Worm (Caenorhabditis elegans) whole organism, mixed stage, embryonic: Measurements from ENCODE around the gene T15B7.8.

ENCODE experiments used
- M03D4.4 ChIP-seq: sonication (generic microtip); optimal IDR thresholded peaks from 2 replicates; lab custom pipeline; 2017; ENCODE audit warnings: mild to moderate bottlenecking, missing genetic modification characterization, missing compliant biosample characterization
- bed-3 ChIP-seq: fragments of 200-800 bp; sonication (Bioruptor generic); optimal IDR thresholded peaks from 3 replicates; lab custom pipeline; 2018; ENCODE audit warnings: mild to moderate bottlenecking, missing genetic modification characterization, moderate library complexity, missing compliant biosample characterization
- blmp-1 ChIP-seq: fragments of 150-350 bp; optimal IDR thresholded peaks from 2 replicates; lab custom pipeline; 2014; ENCODE audit warnings: missing biosample characterization, missing genetic modification characterization
- ceh-39 ChIP-seq: fragments of 150-350 bp; optimal IDR thresholded peaks from 2 replicates; lab custom pipeline; 2014; ENCODE audit warnings: missing biosample characterization, missing genetic modification characterization
- ceh-43 ChIP-seq: fragments of 200-800 bp; sonication (Bioruptor generic); optimal IDR thresholded peaks from 2 replicates; lab custom pipeline; 2018; ENCODE audit warnings: mild to moderate bottlenecking, missing genetic modification characterization, moderate library complexity, missing compliant biosample characterization
- ceh-83 ChIP-seq: fragments of 200-800 bp; sonication (Bioruptor generic); optimal IDR thresholded peaks from 2 replicates; lab custom pipeline; 2018; ENCODE audit warnings: mild to moderate bottlenecking, missing genetic modification characterization, missing compliant biosample characterization
- ces-1 ChIP-seq: fragments of 150-350 bp; optimal IDR thresholded peaks from 2 replicates; lab custom pipeline; 2014; ENCODE audit warnings: missing biosample characterization, missing genetic modification reagents, missing genetic modification characterization
- cnd-1 ChIP-seq: fragments of 200-800 bp; sonication (Bioruptor generic); optimal IDR thresholded peaks from 2 replicates; lab custom pipeline; 2018; ENCODE audit warnings: mild to moderate bottlenecking, missing genetic modification characterization, missing compliant biosample characterization
- drap-1 ChIP-seq: fragments of 200-800 bp; sonication (Bioruptor generic); optimal IDR thresholded peaks from 3 replicates; lab custom pipeline; 2018; ENCODE audit warnings: mild to moderate bottlenecking, missing genetic modification characterization, missing compliant biosample characterization
- elt-1 ChIP-seq: sonication (generic microtip); optimal IDR thresholded peaks from 2 replicates; lab custom pipeline; 2017; ENCODE audit warnings: missing genetic modification characterization, mild to moderate bottlenecking, missing compliant biosample characterization, antibody characterized with exemption, moderate library complexity, borderline replicate concordance; ENCODE audit not compliant: insufficient read depth
- elt-3 ChIP-seq: fragments of 150-350 bp; optimal IDR thresholded peaks from 2 replicates; lab custom pipeline; 2014; ENCODE audit warnings: missing biosample characterization, missing genetic modification characterization
- flh-1 ChIP-seq: fragments of 200-800 bp; sonication (Bioruptor generic); optimal IDR thresholded peaks from 2 replicates; lab custom pipeline; 2018; ENCODE audit warnings: mild to moderate bottlenecking, missing genetic modification characterization, moderate library complexity, missing compliant biosample characterization
- ham-2 ChIP-seq: fragments of 200-800 bp; sonication (Bioruptor generic); optimal IDR thresholded peaks from 2 replicates; lab custom pipeline; 2018; ENCODE audit warnings: mild to moderate bottlenecking, missing genetic modification characterization, missing compliant biosample characterization
- hlh-1 ChIP-seq: fragments of 150-350 bp; optimal IDR thresholded peaks from 2 replicates; lab custom pipeline; 2014; ENCODE audit warnings: missing biosample characterization, missing genetic modification reagents, missing genetic modification characterization
- lin-13 ChIP-seq: fragments of 150-350 bp; optimal IDR thresholded peaks from 2 replicates; lab custom pipeline; 2014; ENCODE audit warnings: missing biosample characterization, missing genetic modification characterization
- lin-32 ChIP-seq: fragments of 200-800 bp; sonication (Bioruptor generic); optimal IDR thresholded peaks from 2 replicates; lab custom pipeline; 2018; ENCODE audit warnings: mild to moderate bottlenecking, missing genetic modification characterization, missing compliant biosample characterization
- lsy-2 ChIP-seq: fragments of 150-350 bp; optimal IDR thresholded peaks from 2 replicates; lab custom pipeline; 2014; ENCODE audit warnings: missing biosample characterization, missing genetic modification characterization
- mab-5 ChIP-seq: fragments of 150-350 bp; optimal IDR thresholded peaks from 2 replicates; lab custom pipeline; 2014; ENCODE audit warnings: missing biosample characterization, missing genetic modification characterization
- mep-1 ChIP-seq: fragments of 150-350 bp; optimal IDR thresholded peaks from 2 replicates; lab custom pipeline; 2017; ENCODE audit warnings: missing biosample characterization, missing genetic modification reagents, missing genetic modification characterization, inconsistent platforms
- mls-2 ChIP-seq: sonication (generic microtip); optimal IDR thresholded peaks from 2 replicates; lab custom pipeline; 2016; ENCODE audit warnings: mild to moderate bottlenecking, missing genetic modification characterization, moderate library complexity, missing compliant biosample characterization
- nhr-12 ChIP-seq: fragments of 150-350 bp; optimal IDR thresholded peaks from 2 replicates; lab custom pipeline; 2014; ENCODE audit warnings: missing biosample characterization, missing genetic modification characterization
- nhr-237 ChIP-seq: fragments of 150-350 bp; optimal IDR thresholded peaks from 2 replicates; lab custom pipeline; 2014; ENCODE audit warnings: missing biosample characterization, missing genetic modification characterization
- nhr-28 ChIP-seq: fragments of 150-350 bp; optimal IDR thresholded peaks from 2 replicates; lab custom pipeline; 2014; ENCODE audit warnings: missing biosample characterization, missing genetic modification characterization
- nhr-76 ChIP-seq: sonication (generic microtip); optimal IDR thresholded peaks from 2 replicates; lab custom pipeline; 2017; ENCODE audit warnings: missing biosample characterization, missing genetic modification characterization
- pha-4 ChIP-seq: fragments of 150-350 bp; optimal IDR thresholded peaks from 2 replicates; lab custom pipeline; 2018; ENCODE audit warnings: missing biosample characterization, missing genetic modification reagents, missing genetic modification characterization
- sem-2 ChIP-seq: fragments of 200-800 bp; sonication (Bioruptor generic); optimal IDR thresholded peaks from 2 replicates; lab custom pipeline; 2018; ENCODE audit warnings: mild to moderate bottlenecking, missing genetic modification characterization, missing compliant biosample characterization
- snpc-4 ChIP-seq: fragments of 150-350 bp; optimal IDR thresholded peaks from 2 replicates; lab custom pipeline; 2014; ENCODE audit warnings: missing biosample characterization, missing genetic modification characterization
- sptf-1 ChIP-seq: sonication (generic microtip); optimal IDR thresholded peaks from 2 replicates; lab custom pipeline; 2017; ENCODE audit warnings: mild to moderate bottlenecking, missing genetic modification characterization, moderate library complexity, missing compliant biosample characterization
- tbx-8 ChIP-seq: fragments of 200-800 bp; sonication (Bioruptor generic); optimal IDR thresholded peaks from 2 replicates; lab custom pipeline; 2018; ENCODE audit warnings: mild to moderate bottlenecking, missing genetic modification characterization, moderate library complexity, missing compliant biosample characterization
- unc-120 ChIP-seq: sonication (generic microtip); optimal IDR thresholded peaks from 2 replicates; lab custom pipeline; 2017; ENCODE audit warnings: missing genetic modification characterization, missing compliant biosample characterization; ENCODE audit not compliant: poor library complexity, severe bottlenecking
- unc-39 ChIP-seq: fragments of 150-350 bp; optimal IDR thresholded peaks from 2 replicates; lab custom pipeline; 2014; ENCODE audit warnings: missing biosample characterization, missing genetic modification characterization
- unc-62 ChIP-seq: fragments of 150-350 bp; optimal IDR thresholded peaks from 2 replicates; lab custom pipeline; 2014; ENCODE audit warnings: missing biosample characterization, missing genetic modification reagents, missing genetic modification characterization
- zip-8 ChIP-seq: fragments of 150-350 bp; optimal IDR thresholded peaks from 2 replicates; lab custom pipeline; 2014; ENCODE audit warnings: missing biosample characterization, missing genetic modification characterization
- ztf-11 ChIP-seq: fragments of 150-350 bp; optimal IDR thresholded peaks from 2 replicates; lab custom pipeline; 2014; ENCODE audit warnings: missing biosample characterization, missing genetic modification characterization

T15B7.8 gene

DNA sequence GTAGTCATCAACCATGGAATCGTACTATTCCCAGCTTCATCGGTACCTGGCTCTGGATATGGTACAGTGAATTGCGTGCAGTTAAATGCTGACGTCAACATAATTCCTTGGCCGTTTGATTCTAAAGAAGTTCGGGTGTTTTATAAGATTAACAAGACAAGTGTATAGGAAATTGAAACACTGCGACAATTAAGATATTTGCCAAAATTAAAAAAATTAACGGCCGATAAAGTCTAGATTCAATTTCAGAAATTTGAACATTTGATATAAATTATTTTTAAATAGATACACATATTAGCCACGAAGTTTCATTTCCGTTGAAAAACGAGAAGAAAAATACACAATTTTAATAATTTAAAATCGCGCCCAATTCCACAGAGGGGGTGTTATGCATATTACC is 15.3 kb upstream of the T15B7.8 start, which contains the start of gene dmsr-12:
dmsr-12 (minus strand) TSS at position 101 of the 400 bp plus-strand sequence.
- no peak for TF ChIP-seq unc-120
- no peak for TF ChIP-seq sptf-1 (tag; lab: Kevin White, UChicago)
- no peak for TF ChIP-seq elt-3
- TF ChIP-seq nhr-76 (tag; lab: Kevin White, UChicago): no peak
- TF ChIP-seq hlh-1: no peak
- TF ChIP-seq blmp-1: no peak
- TF ChIP-seq flh-1 (GFP tag; lab: Kevin White, UChicago): no peak
- TF ChIP-seq cnd-1 (tag; lab: Kevin White, UChicago): no peak
- no peak for TF ChIP-seq nhr-237 (tag; lab: Kevin White, UChicago)
- TF ChIP-seq ceh-43 (GFP tag; lab: Kevin White, UChicago): no peak
- TF ChIP-seq ces-1 (GFP tag; lab: Kevin White, UChicago): no peak
- TF ChIP-seq mep-1 (tag; lab: Kevin White, UChicago): no peak
- no peak for TF ChIP-seq lin-32 (GFP tag; lab: Kevin White, UChicago)

ce11 chrV:6808962-6809361 is 12.6 kb upstream of the T15B7.8 start, which contains the start of gene dmsr-16:
Gene dmsr-16, minus strand, starts transcription at chrV:6809062.
- TF ChIP-seq snpc-4 (tag; lab: Kevin White, UChicago): no peak
- no peak for TF ChIP-seq ceh-43 (GFP tag; lab: Kevin White, UChicago)
- no peak for TF ChIP-seq nhr-12 (tag; lab: Kevin White, UChicago)
- no peak for TF ChIP-seq unc-120
- TF ChIP-seq mls-2 (tag; lab: Kevin White, UChicago): no peak
- TF ChIP-seq zip-8 (tag; lab: Kevin White, UChicago): no peak
- TF ChIP-seq lsy-2 (tag; lab: Kevin White, UChicago): no peak
- no peak for TF ChIP-seq pha-4 (tag; lab: Kevin White, UChicago)
- no peak for TF ChIP-seq hlh-1
- no peak for TF ChIP-seq nhr-76 (tag; lab: Kevin White, UChicago)
- no peak for TF ChIP-seq unc-39 (tag; lab: Kevin White, UChicago)
- no peak for TF ChIP-seq mep-1 (tag; lab: Kevin White, UChicago)
- TF ChIP-seq, all 35 proteins: peak for 0

DNA sequence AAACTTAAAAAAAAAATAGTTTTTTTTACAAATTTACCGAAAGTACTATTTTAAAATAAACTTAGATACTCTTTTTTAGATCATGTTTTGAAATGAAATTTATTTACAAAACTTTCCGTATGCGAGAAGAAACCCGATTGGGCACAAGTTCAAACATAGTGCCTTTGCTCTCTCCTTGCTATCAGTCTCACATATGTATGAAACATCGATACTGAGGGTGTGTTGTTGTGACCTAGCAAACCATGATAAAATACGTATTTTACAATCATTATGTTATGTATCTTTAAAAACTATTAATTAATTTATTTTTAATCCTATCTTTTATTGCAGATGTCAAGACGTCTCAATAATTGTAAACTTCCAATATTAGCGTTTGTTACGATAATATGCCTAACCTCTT is 11.5 kb upstream of the T15B7.8 start:
- TF ChIP-seq nhr-237 (tag; lab: Kevin White, UChicago) (no peak), M03D4.4 (tag; lab: Kevin White, UChicago) (no peak), lin-13 (tag; lab: Kevin White, UChicago) (no peak)

DNA sequence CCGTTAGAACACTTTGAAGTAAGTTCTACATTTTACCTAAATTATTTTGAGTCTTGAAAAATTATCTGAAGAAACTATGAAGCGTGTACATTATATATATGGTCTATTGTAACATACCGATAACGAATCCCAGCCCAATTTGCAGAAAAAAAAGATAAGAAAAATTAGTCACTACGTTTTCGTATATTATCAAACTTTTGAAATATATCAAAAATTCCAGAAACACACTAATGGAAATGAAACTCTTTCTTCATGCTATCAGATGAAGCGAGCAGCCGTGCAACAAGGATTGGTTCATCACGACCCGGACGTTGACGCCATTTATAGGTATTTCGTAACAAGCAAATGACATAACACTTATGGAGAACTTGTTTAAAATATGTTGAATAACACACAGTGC is 9.7 kb upstream of the T15B7.8 start:
- TF ChIP-seq snpc-4 (tag; lab: Kevin White, UChicago) (no peak), bed-3 (GFP tag; lab: Kevin White, UChicago) (no peak), lin-32 (GFP tag; lab: Kevin White, UChicago) (no peak), lin-13 (tag; lab: Kevin White, UChicago) (no peak), sem-2 (GFP tag; lab: Kevin White, UChicago) (no peak), drap-1 (no peak), ham-2 (no peak), flh-1 (GFP tag; lab: Kevin White, UChicago) (no peak), nhr-28 (tag; lab: Kevin White, UChicago) (no peak), zip-8 (tag; lab: Kevin White, UChicago) (no peak), ces-1 (GFP tag; lab: Kevin White, UChicago) (no peak), mep-1 (tag; lab: Kevin White, UChicago) (no peak), tbx-8 (GFP tag; lab: Kevin White, UChicago) (no peak), unc-62 (GFP tag; lab: Kevin White, UChicago) (no peak), elt-3 (no peak), elt-1 (tag; lab: Kevin White, UChicago) (no peak), nhr-12 (tag; lab: Kevin White, UChicago) (no peak), mls-2 (tag; lab: Kevin White, UChicago) (no peak), ceh-39 (tag; lab: Kevin White, UChicago) (no peak), nhr-76 (tag; lab: Kevin White, UChicago) (no peak)

ce11 chrV:6813862-6814261 is 7.7 kb upstream of the T15B7.8 start:
- TF ChIP-seq ceh-83 (no peak), elt-1 (tag; lab: Kevin White, UChicago) (no peak), ztf-11 (tag; lab: Kevin White, UChicago) (no peak), lin-13 (tag; lab: Kevin White, UChicago) (no peak), mab-5 (tag; lab: Kevin White, UChicago) (no peak), drap-1 (no peak), unc-39 (tag; lab: Kevin White, UChicago) (no peak), ceh-39 (tag; lab: Kevin White, UChicago) (no peak)
